Fruit fly (Drosophila melanogaster): ENCODE results near the gene lush.

Gene lush

DNA sequence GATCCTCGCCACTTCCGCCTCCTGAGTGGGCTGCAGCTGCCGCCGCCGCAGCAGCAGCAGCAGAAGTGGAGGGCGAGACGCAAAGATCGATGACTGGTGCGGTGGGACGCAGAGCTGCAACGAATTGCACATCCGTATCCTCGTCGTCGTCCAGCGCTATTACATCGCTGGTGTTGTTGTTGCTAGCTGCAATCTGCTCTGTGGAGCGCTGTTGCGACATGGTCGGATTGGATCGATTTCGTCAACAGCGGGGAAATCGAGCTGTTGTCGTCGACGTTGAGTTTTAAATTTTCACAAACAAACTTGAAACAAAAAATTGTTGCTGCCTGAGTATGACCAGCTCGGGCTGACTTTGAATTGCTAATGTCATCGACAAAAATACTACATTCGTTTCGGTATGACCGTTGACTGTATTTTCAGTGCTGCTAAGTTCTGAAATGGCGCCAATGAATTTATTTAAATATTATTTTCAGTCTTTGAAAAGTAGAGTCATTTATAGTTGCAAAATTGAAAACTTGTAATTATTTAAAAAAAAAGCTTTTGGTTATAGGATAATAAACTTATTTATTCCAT lies 36.6 kb upstream of the lush start, which contains the start of gene Rnf146:
TSS of gene Rnf146 (minus strand) at position 369 of the 573 bp plus-strand sequence.
- no peak for TF ChIP-seq wor (GFP tag; IDR thresholded peaks at IDR 0.05)
- no peak for TF ChIP-seq Oaz (GFP tag; IDR thresholded peaks at IDR 0.05)
- TF ChIP-seq croc (GFP tag; conservative IDR thresholded peaks at IDR 0.05) = no peak
- TF ChIP-seq eyg (GFP tag; optimal IDR thresholded peaks at IDR 0.05) = no peak
- no peak for TF ChIP-seq pnt (GFP tag; optimal IDR thresholded peaks at IDR 0.05)
- no peak for TF ChIP-seq Gug (GFP tag; IDR thresholded peaks at IDR 0.05)
- no peak for TF ChIP-seq unpg (GFP tag; optimal IDR thresholded peaks at IDR 0.05)
- no peak for TF ChIP-seq abd-A (tag; optimal IDR thresholded peaks at IDR 0.05)
- TF ChIP-seq peb (GFP tag; IDR thresholded peaks at IDR 0.05) = no peak
- no peak for TF ChIP-seq Pdp1 (GFP tag; optimal IDR thresholded peaks at IDR 0.05)
- TF ChIP-seq CG15479 (GFP tag; optimal IDR thresholded peaks at IDR 0.05) = no peak
- TF ChIP-seq CG1602 (GFP tag; optimal IDR thresholded peaks at IDR 0.05) = no peak
- TF ChIP-seq inv (GFP tag; IDR thresholded peaks at IDR 0.05; ENCODE audit: partially characterized antibody) = no peak
- TF ChIP-seq CG17361 (GFP tag; IDR thresholded peaks at IDR 0.05) = peak; percentile 24; the same call in 1 of the 3 replicates
- no peak for TF ChIP-seq dimm (GFP tag; IDR thresholded peaks at IDR 0.05)
- no peak for TF ChIP-seq Atf-2 (GFP tag; optimal IDR thresholded peaks at IDR 0.05)
- TF ChIP-seq CG4854 (GFP tag; optimal IDR thresholded peaks at IDR 0.05) = no peak
- peak; percentile 24 for TF ChIP-seq Lhr (GFP tag; optimal IDR thresholded peaks at IDR 0.05)
- no peak for TF ChIP-seq chn (GFP tag; optimal IDR thresholded peaks at IDR 0.05)
- no peak for TF ChIP-seq wdn (GFP tag; IDR thresholded peaks at IDR 0.05)
- TF ChIP-seq CG18599 (GFP tag; optimal IDR thresholded peaks at IDR 0.05) = no peak
- no peak for TF ChIP-seq CG11398 (GFP tag; optimal IDR thresholded peaks at IDR 0.05)
- no peak for TF ChIP-seq CG7963 (GFP tag; IDR thresholded peaks at IDR 0.05; ENCODE audit: partially characterized antibody)
- TF ChIP-seq CG3847 (GFP tag; IDR thresholded peaks at IDR 0.05) = no peak
- TF ChIP-seq CG14965 (GFP tag; optimal IDR thresholded peaks at IDR 0.05; ENCODE audit: borderline replicate concordance) = no peak
- no peak for TF ChIP-seq CrebB (tag; optimal IDR thresholded peaks at IDR 0.05)
- TF ChIP-seq CG17802 (tag; optimal IDR thresholded peaks at IDR 0.05) = no peak
- no peak for TF ChIP-seq CG16863 (GFP tag; optimal IDR thresholded peaks at IDR 0.05)
- TF ChIP-seq pita (GFP tag; optimal IDR thresholded peaks at IDR 0.05) = no peak
- no peak for TF ChIP-seq gcm2 (GFP tag; optimal IDR thresholded peaks at IDR 0.05)
- no peak for TF ChIP-seq sima (GFP tag; optimal IDR thresholded peaks at IDR 0.05)
- TF ChIP-seq Bteb2 (GFP tag; optimal IDR thresholded peaks at IDR 0.05) = no peak
- TF ChIP-seq CG30403 (GFP tag; optimal IDR thresholded peaks at IDR 0.05) = peak; percentile 8
- TF ChIP-seq H2.0 (GFP tag; IDR thresholded peaks at IDR 0.05) = no peak
- no peak for TF ChIP-seq cad (GFP tag; optimal IDR thresholded peaks at IDR 0.05)
- TF ChIP-seq sisA (GFP tag; IDR thresholded peaks at IDR 0.05) = no peak
- TF ChIP-seq CG3407 (GFP tag; optimal IDR thresholded peaks at IDR 0.05) = no peak
- no peak for TF ChIP-seq btn (GFP tag; optimal IDR thresholded peaks at IDR 0.05)
- no peak for TF ChIP-seq Abd-B (GFP tag; optimal IDR thresholded peaks at IDR 0.05)
- no peak for TF ChIP-seq sqz (GFP tag; optimal IDR thresholded peaks at IDR 0.05)
- TF ChIP-seq CG8089 (GFP tag; optimal IDR thresholded peaks at IDR 0.05) = no peak
- no peak for TF ChIP-seq tgo (GFP tag; IDR thresholded peaks at IDR 0.05)
- TF ChIP-seq sob (GFP tag; IDR thresholded peaks at IDR 0.05) = no peak
- TF ChIP-seq D19A (tag; optimal IDR thresholded peaks at IDR 0.05) = no peak
- TF ChIP-seq trh (GFP tag; optimal IDR thresholded peaks at IDR 0.05) = no peak
- TF ChIP-seq stwl (tag; optimal IDR thresholded peaks at IDR 0.05) = peak; percentile 73
- TF ChIP-seq CG2116 (GFP tag; optimal IDR thresholded peaks at IDR 0.05) = peak; percentile 37
- no peak for TF ChIP-seq Nf-YB (GFP tag; optimal IDR thresholded peaks at IDR 0.05)
- no peak for TF ChIP-seq CG13775 (GFP tag; optimal IDR thresholded peaks at IDR 0.05)
- peak; percentile 34; the same call in 1 of the 3 replicates for TF ChIP-seq CG34224 (GFP tag; IDR thresholded peaks at IDR 0.05; ENCODE audit: partially characterized antibody)
- TF ChIP-seq CG8944 (GFP tag; optimal IDR thresholded peaks at IDR 0.05) = no peak
